Fruit fly (Drosophila melanogaster): ENCODE results near the gene kirre.

kirre gene

DNA sequence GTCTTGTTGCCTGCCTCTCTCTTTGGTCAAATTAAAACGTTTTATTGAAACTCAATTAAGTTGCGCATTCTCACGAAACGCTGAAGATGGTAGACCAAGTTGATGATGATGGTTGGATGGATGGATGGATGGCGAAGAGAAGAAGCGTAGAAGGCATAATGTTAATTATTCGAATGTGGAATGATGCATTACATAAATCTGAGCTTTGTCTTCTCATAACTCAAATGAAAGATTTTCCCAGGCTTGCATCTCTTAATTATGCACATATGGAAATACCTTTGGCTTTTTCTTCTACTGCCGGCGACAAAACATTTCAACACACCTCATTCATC lies 411.3 kb downstream of the kirre start:
- no peak for TF ChIP-seq achi (GFP tag; optimal IDR thresholded peaks at IDR 0.05)
- TF ChIP-seq svp (GFP tag): no peak
- TF ChIP-seq CG15336 (GFP tag; IDR thresholded peaks at IDR 0.05): no peak
- no peak for TF ChIP-seq CG7368 (GFP tag; optimal IDR thresholded peaks at IDR 0.05)
- TF ChIP-seq Eip75B (GFP tag; optimal IDR thresholded peaks at IDR 0.05): no peak

DNA sequence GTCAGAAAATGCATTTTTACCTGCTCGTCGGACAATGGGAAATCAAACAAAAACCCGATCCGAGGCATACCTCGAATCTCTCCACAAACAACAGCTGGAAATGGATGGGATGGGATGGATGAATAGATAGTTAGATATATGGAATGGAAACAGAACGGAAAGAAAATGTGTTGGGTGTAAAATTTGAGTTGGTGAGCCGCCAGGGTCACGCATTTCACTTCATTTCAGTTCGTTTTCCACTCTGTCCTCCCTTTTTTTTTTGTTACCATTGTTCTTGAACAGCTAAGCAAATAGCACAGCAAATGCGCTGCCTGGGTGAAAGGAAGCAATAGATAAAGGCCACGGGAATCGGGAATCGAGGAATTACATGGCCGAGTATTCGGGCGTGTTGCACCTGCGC lies 412.1 kb downstream of the kirre start:
- no peak for TF ChIP-seq net (GFP tag; optimal IDR thresholded peaks at IDR 0.05)
- no peak for TF ChIP-seq CG8632 (GFP tag; optimal IDR thresholded peaks at IDR 0.05)
- TF ChIP-seq fd85E (GFP tag; optimal IDR thresholded peaks at IDR 0.05): no peak

DNA sequence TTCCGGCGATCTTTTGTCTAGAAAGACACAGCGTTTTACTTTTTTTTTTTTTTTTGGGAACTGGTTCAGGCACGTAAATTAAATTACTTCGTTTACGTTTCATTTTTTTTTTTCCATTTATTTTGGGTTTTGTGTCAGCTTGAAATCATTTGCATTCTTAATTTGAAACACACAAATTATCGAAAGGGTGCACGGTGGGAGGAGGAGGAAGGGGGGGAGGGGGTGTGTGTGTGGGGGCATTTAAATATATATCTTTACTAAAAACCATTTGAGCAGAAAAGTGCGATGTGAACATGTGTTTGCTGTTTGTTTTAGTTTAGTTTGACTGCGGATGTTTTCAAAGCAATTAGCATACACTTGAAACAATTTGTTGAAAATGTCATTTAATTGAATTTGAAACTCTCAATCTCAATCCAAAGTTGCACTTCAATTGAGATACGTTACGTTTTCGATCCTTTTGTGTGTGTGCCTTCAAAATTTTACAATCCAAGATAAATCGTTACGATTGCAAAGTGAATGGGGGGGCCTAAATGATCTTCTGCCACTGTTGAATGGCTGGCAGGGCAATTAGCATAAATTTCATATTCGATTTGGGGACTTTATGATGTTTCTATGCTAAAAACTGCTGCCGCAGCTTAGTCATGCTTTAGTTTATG lies 417.0 kb downstream of the kirre start:
- TF ChIP-seq fd59A (GFP tag; optimal IDR thresholded peaks at IDR 0.05): no peak
- TF ChIP-seq Eip93F (GFP tag; optimal IDR thresholded peaks at IDR 0.05): no peak
- TF ChIP-seq fkh (GFP tag; optimal IDR thresholded peaks at IDR 0.05): peak; percentile 3

DNA sequence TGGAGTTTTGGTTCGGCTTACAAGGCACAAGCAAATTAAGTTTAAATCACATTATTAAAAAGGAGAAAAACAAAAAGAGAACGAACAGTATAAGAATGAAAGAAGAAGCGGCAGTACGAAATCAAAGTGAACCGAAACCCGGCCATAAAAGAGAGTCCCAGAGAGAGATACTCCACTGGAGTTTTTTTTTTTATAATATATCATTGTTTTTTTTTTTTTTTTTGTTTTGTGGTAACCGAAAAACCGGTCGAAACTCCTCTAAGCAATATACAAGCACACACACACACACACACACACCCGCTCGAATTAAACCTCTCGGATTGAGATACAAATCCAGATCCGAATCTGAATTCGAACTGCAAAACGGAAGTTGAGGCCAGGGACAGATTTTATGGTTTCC lies 418.4 kb downstream of the kirre start:
- TF ChIP-seq CG6276 (GFP tag; optimal IDR thresholded peaks at IDR 0.05) (no peak), Eip93F (GFP tag; optimal IDR thresholded peaks at IDR 0.05) (no peak), Hr39 (GFP tag; optimal IDR thresholded peaks at IDR 0.05) (no peak), achi (GFP tag; optimal IDR thresholded peaks at IDR 0.05) (no peak), Gug (GFP tag; IDR thresholded peaks at IDR 0.05) (no peak), esn (GFP tag; optimal IDR thresholded peaks at IDR 0.05) (no peak), CG10669 (GFP tag; optimal IDR thresholded peaks at IDR 0.05) (no peak), CG6163 (GFP tag; IDR thresholded peaks at IDR 0.05) (peak; percentile 55; the same call in 1 of the 3 replicates), topi (GFP tag; optimal IDR thresholded peaks at IDR 0.05) (no peak), CG3919 (GFP tag; optimal IDR thresholded peaks at IDR 0.05) (no peak), pdm3 (GFP tag; optimal IDR thresholded peaks at IDR 0.05) (no peak), spab (GFP tag; optimal IDR thresholded peaks at IDR 0.05) (peak; percentile 20), net (GFP tag; optimal IDR thresholded peaks at IDR 0.05) (peak; percentile 7), CG6808 (GFP tag; optimal IDR thresholded peaks at IDR 0.05) (peak; percentile 46), fkh (GFP tag; optimal IDR thresholded peaks at IDR 0.05) (no peak), ss (GFP tag; optimal IDR thresholded peaks at IDR 0.05) (peak; percentile 58 to 64), Ets96B (tag; optimal IDR thresholded peaks at IDR 0.05) (peak; percentile 5), Ets21C (GFP tag; optimal IDR thresholded peaks at IDR 0.05) (no peak), fd59A (GFP tag; optimal IDR thresholded peaks at IDR 0.05) (no peak), CG8632 (GFP tag; optimal IDR thresholded peaks at IDR 0.05) (peak; percentile 19), CG6854 (GFP tag; optimal IDR thresholded peaks at IDR 0.05) (no peak), dsx (GFP tag; optimal IDR thresholded peaks at IDR 0.05; ENCODE audit: poor library complexity, severe bottlenecking) (peak; percentile 32), CG11902 (GFP tag; optimal IDR thresholded peaks at IDR 0.05) (no peak), CG4318 (GFP tag; optimal IDR thresholded peaks at IDR 0.05) (no peak), OdsH (GFP tag; optimal IDR thresholded peaks at IDR 0.05) (no peak), Eip78C (GFP tag) (no peak), CG1621 (tag; optimal IDR thresholded peaks at IDR 0.05) (no peak), CG8119 (GFP tag; IDR thresholded peaks at IDR 0.05) (peak; percentile 65; the same call in 1 of the 3 replicates), CG11762 (GFP tag; optimal IDR thresholded peaks at IDR 0.05; ENCODE audit: insufficient read depth) (no peak), Smox (GFP tag; optimal IDR thresholded peaks at IDR 0.05) (no peak), CG11294 (GFP tag; IDR thresholded peaks at IDR 0.05) (no peak), Blimp-1 (GFP tag; optimal IDR thresholded peaks at IDR 0.05) (no peak), cyc (GFP tag; optimal IDR thresholded peaks at IDR 0.05) (no peak), Eip75B (GFP tag; optimal IDR thresholded peaks at IDR 0.05) (no peak), CG9139 (GFP tag; optimal IDR thresholded peaks at IDR 0.05) (peak; percentile 47), CG15336 (GFP tag; IDR thresholded peaks at IDR 0.05) (peak; percentile 38), Sox15 (GFP tag; optimal IDR thresholded peaks at IDR 0.05) (no peak), svp (GFP tag) (no peak), Hr4 (GFP tag; optimal IDR thresholded peaks at IDR 0.05) (no peak), CG7368 (GFP tag; optimal IDR thresholded peaks at IDR 0.05) (no peak), eg (GFP tag; IDR thresholded peaks at IDR 0.05) (no peak), CG34406 (GFP tag; optimal IDR thresholded peaks at IDR 0.05) (no peak), Hr38 (GFP tag; optimal IDR thresholded peaks at IDR 0.05) (no peak)

All from whole organism, prepupa.